Fruit fly (Drosophila melanogaster) S2 (cell line): Measurements from ENCODE around the gene CG13996.

Source experiments
- CG8478 ChIP-seq: fragments of >200 bp; optimal IDR thresholded peaks from 2 replicates; lab custom pipeline; 2018
- CTCF ChIP-seq, 2 experiments: fragments of >200 bp; optimal IDR thresholded peaks; 2 replicates each; lab custom pipeline; 2018

CG13996 gene

dm6 chr2L:6020535-6020934, at the start of gene CG13996:
Gene CG13996, plus strand, starts transcription at chr2L:6020835.
- TF ChIP-seq CG8478 (no peak), CTCF (optimal IDR thresholded peaks at IDR 0.05; lab: Kevin White, UChicago) (no peak)

dm6 chr2L:5971093-5971808, 49.4 kb upstream of the CG13996 start:
- TF ChIP-seq CTCF (optimal IDR thresholded peaks at IDR 0.05; lab: Kevin White, UChicago) (no peak), CG8478 (no peak)

- TF ChIP-seq CG8478 (no peak), CTCF (optimal IDR thresholded peaks at IDR 0.05; lab: Kevin White, UChicago) (no peak)
These were observed 48.6 kb upstream of the CG13996 start for dm6 chr2L:5972005-5972404.

dm6 chr2L:5972588-5973236, 47.9 kb upstream of the CG13996 start:
- no peak for TF ChIP-seq CG8478
- TF ChIP-seq CTCF (optimal IDR thresholded peaks at IDR 0.05; lab: Kevin White, UChicago) = no peak

dm6 chr2L:5974122-5974521, 46.5 kb upstream of the CG13996 start:
- TF ChIP-seq CTCF (optimal IDR thresholded peaks at IDR 0.05; lab: Kevin White, UChicago) = no peak
- no peak for TF ChIP-seq CG8478

dm6 chr2L:5975025-5975539, 45.6 kb upstream of the CG13996 start:
- no peak for TF ChIP-seq CTCF (optimal IDR thresholded peaks at IDR 0.05; lab: Kevin White, UChicago)

- no peak for TF ChIP-seq CTCF (optimal IDR thresholded peaks at IDR 0.05; lab: Kevin White, UChicago)
- TF ChIP-seq CG8478 = no peak
These were observed 45.0 kb upstream of the CG13996 start for dm6 chr2L:5975601-5976000.

dm6 chr2L:5977070-5977728, 43.4 kb upstream of the CG13996 start:
- TF ChIP-seq CG8478 (no peak), CTCF (optimal IDR thresholded peaks at IDR 0.05; lab: Kevin White, UChicago) (no peak)

dm6 chr2L:5977729-5978078, 42.9 kb upstream of the CG13996 start:
- TF ChIP-seq CTCF (optimal IDR thresholded peaks at IDR 0.05; lab: Kevin White, UChicago) (no peak), CG8478 (no peak)

dm6 chr2L:5978333-5979054, 42.1 kb upstream of the CG13996 start:
- no peak for TF ChIP-seq CTCF (optimal IDR thresholded peaks at IDR 0.05; lab: Kevin White, UChicago)
- TF ChIP-seq CG8478 = no peak

dm6 chr2L:5979055-5979399, 41.6 kb upstream of the CG13996 start:
- TF ChIP-seq CG8478 (no peak), CTCF (optimal IDR thresholded peaks at IDR 0.05; lab: Kevin White, UChicago) (no peak)

- no peak for TF ChIP-seq CG8478
- TF ChIP-seq CTCF (optimal IDR thresholded peaks at IDR 0.05; lab: Kevin White, UChicago) = no peak
These were observed 40.4 kb upstream of the CG13996 start for dm6 chr2L:5979957-5980861.

- peak in 1 of 2 experiments; percentile 11 for TF ChIP-seq CTCF (optimal IDR thresholded peaks at IDR 0.05; lab: Kevin White, UChicago)
- TF ChIP-seq CG8478 = no peak
These were observed 39.7 kb upstream of the CG13996 start, which contains the start of gene chic for dm6 chr2L:5980862-5981432. Gene chic, minus strand, starts transcription at chr2L:5981018.
